Worm (Caenorhabditis elegans): Measurements from ENCODE around the gene C29E4.9.

DNA sequence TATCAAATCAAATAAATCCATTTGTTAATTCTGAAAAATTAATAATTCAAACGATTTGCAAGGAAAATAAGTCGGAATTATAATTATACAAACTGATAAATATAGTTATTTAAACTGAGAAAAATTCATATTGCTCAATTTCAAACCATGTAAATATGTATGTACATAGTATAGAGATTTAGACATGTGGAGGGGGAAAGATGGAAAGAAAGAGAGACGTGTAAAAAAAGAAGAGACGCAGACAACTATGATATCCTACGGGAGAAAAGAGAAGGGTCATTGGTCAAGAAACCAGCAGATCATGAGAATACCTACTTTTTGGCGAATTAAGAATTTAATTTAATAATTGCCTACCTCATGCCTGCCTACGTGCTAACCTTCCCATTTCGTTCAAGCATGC, 1.2 kb upstream of the C29E4.9 start, which contains the start of gene C29E4.11:
- TF ChIP-seq ama-1 (optimal IDR thresholded peaks at IDR 0.05) (no peak), nhr-77 (tag; optimal IDR thresholded peaks at IDR 0.05) (no peak), sptf-1 (tag; optimal IDR thresholded peaks at IDR 0.05) (no peak), unc-62 (GFP tag; optimal IDR thresholded peaks at IDR 0.05) (no peak), pag-3 (tag; optimal IDR thresholded peaks at IDR 0.05; ENCODE audit: borderline replicate concordance, insufficient read depth) (no peak), tbx-2 (tag; optimal IDR thresholded peaks at IDR 0.05) (no peak), mdl-1 (tag; optimal IDR thresholded peaks at IDR 0.05) (no peak), ztf-4 (tag; optimal IDR thresholded peaks at IDR 0.05) (no peak), dpl-1 (GFP tag; optimal IDR thresholded peaks at IDR 0.05) (peak in 1 of 3 experiments; percentile 39), mep-1 (tag; optimal IDR thresholded peaks at IDR 0.05) (peak; percentile 28)
